Worm (Caenorhabditis elegans) whole organism, L3 larva: ENCODE data around the gene Y50D4A.4.

Experiments
- eor-1 ChIP-seq, 2 experiments: fragments of 150-350 bp; optimal IDR thresholded peaks; 2 replicates each; lab custom pipeline; 2014 to 2018; ENCODE audit warnings: missing biosample characterization in 2 of 2, missing genetic modification characterization in 2 of 2
- zag-1 ChIP-seq: fragments of 150-350 bp; optimal IDR thresholded peaks from 2 replicates; lab custom pipeline; 2014; ENCODE audit warnings: missing biosample characterization, missing genetic modification characterization

DNA sequence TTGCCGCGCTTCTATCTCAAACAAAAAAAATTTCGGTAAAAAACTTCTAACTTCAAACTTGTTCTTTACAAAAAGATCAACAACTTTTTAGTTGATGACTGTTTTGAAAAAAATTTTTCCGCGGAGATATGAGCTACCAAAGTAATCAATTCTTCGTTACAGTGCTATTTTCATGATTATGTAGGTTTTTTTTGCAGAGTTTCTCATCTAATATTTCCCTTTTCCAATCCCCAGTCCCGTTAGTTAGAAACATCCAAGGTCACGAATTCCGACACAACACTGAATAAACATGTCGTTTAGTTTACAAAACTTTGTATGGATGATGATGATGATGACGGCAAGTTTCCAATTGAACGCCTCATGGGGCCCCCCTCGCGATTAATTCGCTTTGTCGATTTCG is 36.6 kb upstream of the Y50D4A.4 start:
- TF ChIP-seq zag-1 (tag; lab: Kevin White, UChicago) (no peak), eor-1 (tag; optimal IDR thresholded peaks at IDR 0.05; lab: Kevin White, UChicago) (no peak)
